Worm (Caenorhabditis elegans) whole organism, mixed stage, embryonic: ENCODE results near the gene sra-26.

ENCODE experiments used
- M03D4.4 ChIP-seq: sonication (generic microtip); optimal IDR thresholded peaks from 2 replicates; lab custom pipeline; 2017; ENCODE audit warnings: mild to moderate bottlenecking, missing genetic modification characterization, missing compliant biosample characterization
- bed-3 ChIP-seq: fragments of 200-800 bp; sonication (Bioruptor generic); optimal IDR thresholded peaks from 3 replicates; lab custom pipeline; 2018; ENCODE audit warnings: mild to moderate bottlenecking, missing genetic modification characterization, moderate library complexity, missing compliant biosample characterization
- blmp-1 ChIP-seq: fragments of 150-350 bp; optimal IDR thresholded peaks from 2 replicates; lab custom pipeline; 2014; ENCODE audit warnings: missing biosample characterization, missing genetic modification characterization
- ceh-39 ChIP-seq: fragments of 150-350 bp; optimal IDR thresholded peaks from 2 replicates; lab custom pipeline; 2014; ENCODE audit warnings: missing biosample characterization, missing genetic modification characterization
- ceh-43 ChIP-seq: fragments of 200-800 bp; sonication (Bioruptor generic); optimal IDR thresholded peaks from 2 replicates; lab custom pipeline; 2018; ENCODE audit warnings: mild to moderate bottlenecking, missing genetic modification characterization, moderate library complexity, missing compliant biosample characterization
- ces-1 ChIP-seq: fragments of 150-350 bp; optimal IDR thresholded peaks from 2 replicates; lab custom pipeline; 2014; ENCODE audit warnings: missing biosample characterization, missing genetic modification reagents, missing genetic modification characterization
- cnd-1 ChIP-seq: fragments of 200-800 bp; sonication (Bioruptor generic); optimal IDR thresholded peaks from 2 replicates; lab custom pipeline; 2018; ENCODE audit warnings: mild to moderate bottlenecking, missing genetic modification characterization, missing compliant biosample characterization
- drap-1 ChIP-seq: fragments of 200-800 bp; sonication (Bioruptor generic); optimal IDR thresholded peaks from 3 replicates; lab custom pipeline; 2018; ENCODE audit warnings: mild to moderate bottlenecking, missing genetic modification characterization, missing compliant biosample characterization
- elt-1 ChIP-seq: sonication (generic microtip); optimal IDR thresholded peaks from 2 replicates; lab custom pipeline; 2017; ENCODE audit warnings: missing genetic modification characterization, mild to moderate bottlenecking, missing compliant biosample characterization, antibody characterized with exemption, moderate library complexity, borderline replicate concordance; ENCODE audit not compliant: insufficient read depth
- elt-3 ChIP-seq: fragments of 150-350 bp; optimal IDR thresholded peaks from 2 replicates; lab custom pipeline; 2014; ENCODE audit warnings: missing biosample characterization, missing genetic modification characterization
- ham-2 ChIP-seq: fragments of 200-800 bp; sonication (Bioruptor generic); optimal IDR thresholded peaks from 2 replicates; lab custom pipeline; 2018; ENCODE audit warnings: mild to moderate bottlenecking, missing genetic modification characterization, missing compliant biosample characterization
- lin-13 ChIP-seq: fragments of 150-350 bp; optimal IDR thresholded peaks from 2 replicates; lab custom pipeline; 2014; ENCODE audit warnings: missing biosample characterization, missing genetic modification characterization
- lin-32 ChIP-seq: fragments of 200-800 bp; sonication (Bioruptor generic); optimal IDR thresholded peaks from 2 replicates; lab custom pipeline; 2018; ENCODE audit warnings: mild to moderate bottlenecking, missing genetic modification characterization, missing compliant biosample characterization
- lsy-2 ChIP-seq: fragments of 150-350 bp; optimal IDR thresholded peaks from 2 replicates; lab custom pipeline; 2014; ENCODE audit warnings: missing biosample characterization, missing genetic modification characterization
- mep-1 ChIP-seq: fragments of 150-350 bp; optimal IDR thresholded peaks from 2 replicates; lab custom pipeline; 2017; ENCODE audit warnings: missing biosample characterization, missing genetic modification reagents, missing genetic modification characterization, inconsistent platforms
- mls-2 ChIP-seq: sonication (generic microtip); optimal IDR thresholded peaks from 2 replicates; lab custom pipeline; 2016; ENCODE audit warnings: mild to moderate bottlenecking, missing genetic modification characterization, moderate library complexity, missing compliant biosample characterization
- nhr-12 ChIP-seq: fragments of 150-350 bp; optimal IDR thresholded peaks from 2 replicates; lab custom pipeline; 2014; ENCODE audit warnings: missing biosample characterization, missing genetic modification characterization
- nhr-2 ChIP-seq: fragments of 150-350 bp; optimal IDR thresholded peaks from 2 replicates; lab custom pipeline; 2014; ENCODE audit warnings: missing biosample characterization, missing genetic modification characterization
- nhr-28 ChIP-seq: fragments of 150-350 bp; optimal IDR thresholded peaks from 2 replicates; lab custom pipeline; 2014; ENCODE audit warnings: missing biosample characterization, missing genetic modification characterization
- nhr-76 ChIP-seq: sonication (generic microtip); optimal IDR thresholded peaks from 2 replicates; lab custom pipeline; 2017; ENCODE audit warnings: missing biosample characterization, missing genetic modification characterization
- sem-2 ChIP-seq: fragments of 200-800 bp; sonication (Bioruptor generic); optimal IDR thresholded peaks from 2 replicates; lab custom pipeline; 2018; ENCODE audit warnings: mild to moderate bottlenecking, missing genetic modification characterization, missing compliant biosample characterization
- snpc-4 ChIP-seq: fragments of 150-350 bp; optimal IDR thresholded peaks from 2 replicates; lab custom pipeline; 2014; ENCODE audit warnings: missing biosample characterization, missing genetic modification characterization
- sptf-1 ChIP-seq: sonication (generic microtip); optimal IDR thresholded peaks from 2 replicates; lab custom pipeline; 2017; ENCODE audit warnings: mild to moderate bottlenecking, missing genetic modification characterization, moderate library complexity, missing compliant biosample characterization
- tbx-8 ChIP-seq: fragments of 200-800 bp; sonication (Bioruptor generic); optimal IDR thresholded peaks from 2 replicates; lab custom pipeline; 2018; ENCODE audit warnings: mild to moderate bottlenecking, missing genetic modification characterization, moderate library complexity, missing compliant biosample characterization
- unc-120 ChIP-seq: sonication (generic microtip); optimal IDR thresholded peaks from 2 replicates; lab custom pipeline; 2017; ENCODE audit warnings: missing genetic modification characterization, missing compliant biosample characterization; ENCODE audit not compliant: poor library complexity, severe bottlenecking
- unc-39 ChIP-seq: fragments of 150-350 bp; optimal IDR thresholded peaks from 2 replicates; lab custom pipeline; 2014; ENCODE audit warnings: missing biosample characterization, missing genetic modification characterization

Gene sra-26

DNA sequence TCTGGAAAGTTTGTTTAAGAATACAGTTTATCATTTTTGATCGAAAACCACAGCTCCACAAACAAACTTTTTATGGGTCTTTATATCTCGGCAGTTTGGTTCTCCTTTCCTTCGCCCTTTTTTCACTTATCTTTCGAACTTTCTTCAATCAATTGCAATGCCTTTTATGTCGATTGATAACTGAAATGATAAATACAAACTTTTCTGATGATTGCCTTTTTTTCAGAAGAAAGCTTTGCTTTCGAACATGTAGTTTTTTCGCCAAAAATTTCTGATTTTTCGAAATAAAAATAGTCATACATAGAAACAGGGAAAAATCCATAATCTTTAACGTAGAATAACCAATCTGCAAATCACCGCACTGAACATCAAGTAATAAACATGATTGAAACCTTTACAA, 9.6 kb upstream of the sra-26 start, which contains the start of gene T19D12.2:
Gene T19D12.2, plus strand, starts transcription at position 125 of the 400 bp plus-strand sequence.
- TF ChIP-seq sem-2 (GFP tag; lab: Kevin White, UChicago) (no peak), sptf-1 (tag; lab: Kevin White, UChicago) (no peak), snpc-4 (no peak), elt-3 (tag; lab: Kevin White, UChicago) (no peak), lsy-2 (tag; lab: Kevin White, UChicago) (no peak), lin-13 (tag; lab: Kevin White, UChicago) (no peak), elt-1 (tag; lab: Kevin White, UChicago) (no peak), cnd-1 (tag; lab: Kevin White, UChicago) (no peak), ceh-39 (tag; lab: Kevin White, UChicago) (no peak)

DNA sequence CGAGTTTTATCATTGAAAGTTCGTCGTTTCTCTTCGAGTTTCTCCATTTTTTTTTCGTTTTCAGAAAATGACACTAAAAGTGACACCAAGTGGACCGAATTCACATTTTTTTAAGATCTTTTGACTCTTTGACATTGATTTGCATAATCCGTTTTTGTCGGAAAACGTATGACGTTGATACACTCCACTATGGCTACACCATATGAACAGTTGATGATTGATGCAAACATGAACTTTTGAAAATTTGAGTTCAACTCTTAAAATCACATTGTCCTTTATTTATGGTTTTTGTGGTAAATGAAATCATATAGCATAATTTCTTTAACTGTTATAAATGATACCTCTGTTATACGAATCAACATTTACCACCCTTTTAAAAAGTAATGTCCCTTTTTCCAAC, 7.1 kb upstream of the sra-26 start, which contains the start of gene T19D12.10:
Gene T19D12.10, minus strand, starts transcription at position 101 of the 400 bp plus-strand sequence.
- no peak for TF ChIP-seq sptf-1 (tag; lab: Kevin White, UChicago)
- TF ChIP-seq snpc-4 = no peak
- no peak for TF ChIP-seq lin-13 (tag; lab: Kevin White, UChicago)
- no peak for TF ChIP-seq tbx-8 (GFP tag; lab: Kevin White, UChicago)
- no peak for TF ChIP-seq unc-39 (tag; lab: Kevin White, UChicago)
- no peak for TF ChIP-seq M03D4.4
- no peak for TF ChIP-seq nhr-2 (tag; lab: Kevin White, UChicago)
- no peak for TF ChIP-seq nhr-12 (tag; lab: Kevin White, UChicago)
- no peak for TF ChIP-seq elt-1 (tag; lab: Kevin White, UChicago)

DNA sequence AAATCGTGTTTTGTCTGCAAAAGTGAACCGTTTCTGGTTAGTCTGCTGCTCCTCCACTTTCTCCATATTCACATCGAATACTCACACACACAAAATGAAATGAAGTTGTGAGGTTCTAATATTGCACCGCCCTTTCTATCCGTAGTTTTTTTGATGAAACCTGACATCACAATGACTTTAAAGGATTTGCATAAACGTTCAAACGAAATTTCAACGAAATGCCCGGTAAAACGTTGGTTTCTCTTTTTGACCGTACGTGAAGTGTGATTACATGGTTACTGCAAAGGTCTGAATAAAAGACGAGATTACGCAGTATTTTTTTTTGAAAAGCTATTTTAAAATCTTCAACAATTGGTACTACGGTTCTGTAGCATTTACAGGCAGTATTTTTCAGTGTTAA, 2.7 kb upstream of the sra-26 start, which contains the start of gene T19D12.9:
Gene T19D12.9, minus strand, starts transcription at position 101 of the 400 bp plus-strand sequence.
- TF ChIP-seq sem-2 (GFP tag; lab: Kevin White, UChicago) = no peak
- TF ChIP-seq, all 35 proteins: peak for 0

DNA sequence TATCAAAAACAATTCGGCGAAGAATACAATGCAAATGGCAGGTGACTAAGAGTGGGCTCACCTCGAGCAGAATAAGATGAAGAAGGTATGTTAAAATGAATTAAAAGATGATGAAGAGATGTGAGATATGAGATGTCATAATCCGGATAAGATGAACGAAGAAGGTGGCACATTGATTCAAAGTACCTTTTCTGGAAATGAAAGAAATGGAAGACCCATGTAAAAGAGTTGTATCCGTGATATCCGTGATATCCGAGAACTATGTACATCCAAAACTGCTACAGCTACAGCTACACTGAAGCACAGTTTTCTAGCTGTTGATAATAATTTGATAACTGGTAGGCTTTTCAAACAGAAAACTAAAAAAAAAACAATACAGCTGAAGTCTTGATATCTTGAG, 2.6 kb downstream of the sra-26 start, which contains the start of gene oig-8:
Gene oig-8, minus strand, starts transcription at position 101 of the 400 bp plus-strand sequence.
- TF ChIP-seq sptf-1 (tag; lab: Kevin White, UChicago) = no peak
- TF ChIP-seq lin-32 = no peak
- no peak for TF ChIP-seq snpc-4
- no peak for TF ChIP-seq ham-2 (GFP tag; lab: Kevin White, UChicago)
- TF ChIP-seq ceh-43 = no peak
- no peak for TF ChIP-seq M03D4.4
- no peak for TF ChIP-seq blmp-1 (tag; lab: Kevin White, UChicago)
- TF ChIP-seq lsy-2 (tag; lab: Kevin White, UChicago) = no peak
- TF ChIP-seq mls-2 = no peak
- no peak for TF ChIP-seq nhr-28 (tag; lab: Kevin White, UChicago)
- TF ChIP-seq nhr-76 (tag; lab: Kevin White, UChicago) = no peak
- TF ChIP-seq ceh-39 (tag; lab: Kevin White, UChicago) = no peak
- no peak for TF ChIP-seq elt-3 (tag; lab: Kevin White, UChicago)
- TF ChIP-seq unc-120 (tag; lab: Kevin White, UChicago) = no peak
- no peak for TF ChIP-seq mep-1 (tag; lab: Kevin White, UChicago)
- TF ChIP-seq nhr-2 (tag; lab: Kevin White, UChicago) = no peak
- TF ChIP-seq ces-1 = no peak
- TF ChIP-seq drap-1 (GFP tag; lab: Kevin White, UChicago) = no peak
- TF ChIP-seq bed-3 = no peak
- no peak for TF ChIP-seq nhr-12 (tag; lab: Kevin White, UChicago)

DNA sequence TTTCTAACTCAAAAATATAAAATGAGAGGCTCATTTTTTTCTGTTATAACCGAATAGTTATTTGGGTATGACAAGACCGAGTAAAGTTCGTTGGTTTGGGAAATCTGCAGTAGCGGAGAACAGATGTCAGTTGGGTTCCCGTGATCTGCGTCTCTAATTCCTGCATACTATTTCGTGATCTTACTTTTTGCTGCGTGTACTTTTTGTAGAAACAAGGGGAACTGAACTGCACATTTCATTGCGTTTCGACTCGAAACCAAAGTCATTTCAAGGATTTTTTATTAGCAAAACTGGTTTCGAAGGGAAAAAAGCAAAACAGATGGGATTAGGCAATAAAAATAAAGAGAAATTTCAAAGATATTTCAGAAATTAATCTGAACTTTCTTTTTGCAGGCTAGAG, 4.7 kb downstream of the sra-26 start:
- no peak for TF ChIP-seq sem-2 (GFP tag; lab: Kevin White, UChicago)
- TF ChIP-seq, all 35 proteins: peak for 0

DNA sequence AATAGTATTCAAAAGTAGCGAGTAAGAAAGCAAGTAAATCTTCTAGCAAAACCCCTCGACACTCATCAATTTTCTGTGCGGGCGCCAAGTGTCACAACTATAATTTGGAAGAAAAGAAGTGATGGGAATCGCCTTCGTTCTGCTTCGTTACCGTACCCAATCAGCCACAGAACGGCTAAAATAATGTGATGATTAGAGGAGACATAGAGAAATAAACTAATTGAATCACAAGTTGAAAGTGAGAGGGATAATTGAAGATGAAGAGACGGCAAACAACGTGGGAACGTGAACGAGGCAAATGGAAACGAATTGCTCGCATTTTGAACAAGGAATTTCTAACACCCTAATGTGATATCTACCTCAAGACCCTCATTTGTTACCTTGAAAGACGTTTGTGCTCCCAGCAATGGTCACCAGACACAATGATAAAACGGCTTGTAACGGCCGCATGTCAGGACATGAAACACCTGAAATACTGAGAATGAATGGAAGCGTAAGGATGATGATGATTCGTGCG, 8.9 kb downstream of the sra-26 start, which contains the start of gene T19D12.6:
Gene T19D12.6, minus strand, starts transcription at position 467 of the 517 bp plus-strand sequence.
- TF ChIP-seq cnd-1 (tag; lab: Kevin White, UChicago) = no peak
- no peak for TF ChIP-seq nhr-28 (tag; lab: Kevin White, UChicago)
- no peak for TF ChIP-seq mep-1 (tag; lab: Kevin White, UChicago)
- TF ChIP-seq ceh-43 = no peak
- TF ChIP-seq lsy-2 (tag; lab: Kevin White, UChicago) = no peak
- peak; percentile 58 for TF ChIP-seq ces-1
- TF ChIP-seq elt-1 (tag; lab: Kevin White, UChicago) = no peak
- no peak for TF ChIP-seq sptf-1 (tag; lab: Kevin White, UChicago)
